Worm (Caenorhabditis elegans): Measurements from ENCODE around the gene herd-1.

The herd-1 gene

ce11 chrIII:12496449-12496848 lies at the start of gene herd-1:
herd-1 (plus strand) TSS chrIII:12496538.
- TF ChIP-seq tbx-11 (GFP tag; IDR thresholded peaks at IDR 0.05): no peak
- no peak for TF ChIP-seq F13C5.2 (tag; optimal IDR thresholded peaks at IDR 0.05)
- no peak for TF ChIP-seq aly-1 (tag; optimal IDR thresholded peaks at IDR 0.05)
- TF ChIP-seq ama-1 (optimal IDR thresholded peaks at IDR 0.05): no peak
- TF ChIP-seq pes-1 (GFP tag; IDR thresholded peaks at IDR 0.05): no peak
- TF ChIP-seq hmg-4 (GFP tag; optimal IDR thresholded peaks at IDR 0.05): no peak
- no peak for TF ChIP-seq ceh-13 (GFP tag; optimal IDR thresholded peaks at IDR 0.05)
- TF ChIP-seq flt-1 (GFP tag; IDR thresholded peaks at IDR 0.05): no peak
- TF ChIP-seq scrt-1 (GFP tag; IDR thresholded peaks at IDR 0.05): no peak
- no peak for TF ChIP-seq ceh-36 (tag; optimal IDR thresholded peaks at IDR 0.05)
- no peak for TF ChIP-seq tra-4 (tag; optimal IDR thresholded peaks at IDR 0.05)
- TF ChIP-seq ets-7 (tag; optimal IDR thresholded peaks at IDR 0.05): no peak
- no peak for TF ChIP-seq hmbx-1 (tag; optimal IDR thresholded peaks at IDR 0.05)
- no peak for TF ChIP-seq B0310.2 (tag; optimal IDR thresholded peaks at IDR 0.05)
- no peak for TF ChIP-seq sea-1 (GFP tag; conservative IDR thresholded peaks at IDR 0.05)
- no peak for TF ChIP-seq tbx-37 (GFP tag; conservative IDR thresholded peaks at IDR 0.05)

DNA sequence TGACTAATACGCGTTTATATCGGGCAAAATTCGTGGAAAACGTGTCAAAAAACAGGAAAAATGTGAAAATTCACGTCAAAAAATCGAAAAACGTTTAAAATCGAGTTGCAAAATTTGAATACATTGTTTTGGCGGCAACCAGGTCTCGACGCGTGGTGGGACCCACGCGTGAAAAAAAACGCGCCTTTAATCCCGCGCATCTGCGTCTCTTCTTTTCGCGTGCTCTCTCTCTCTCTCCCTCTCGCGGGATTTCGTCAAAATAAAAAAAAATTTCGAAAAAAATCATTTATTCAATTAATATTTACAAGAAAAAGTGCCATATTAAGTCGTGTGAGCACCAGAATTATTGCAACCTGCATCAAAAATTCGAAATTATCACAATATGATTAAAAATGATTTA lies 43.0 kb upstream of the herd-1 start, which contains the start of gene ani-1:
TSS of gene ani-1 (minus strand) at position 61 of the 400 bp plus-strand sequence.
- no peak for TF ChIP-seq tbx-11 (GFP tag; IDR thresholded peaks at IDR 0.05)
- TF ChIP-seq ceh-13 (GFP tag; optimal IDR thresholded peaks at IDR 0.05): no peak
- TF ChIP-seq pes-1 (GFP tag; IDR thresholded peaks at IDR 0.05): no peak

DNA sequence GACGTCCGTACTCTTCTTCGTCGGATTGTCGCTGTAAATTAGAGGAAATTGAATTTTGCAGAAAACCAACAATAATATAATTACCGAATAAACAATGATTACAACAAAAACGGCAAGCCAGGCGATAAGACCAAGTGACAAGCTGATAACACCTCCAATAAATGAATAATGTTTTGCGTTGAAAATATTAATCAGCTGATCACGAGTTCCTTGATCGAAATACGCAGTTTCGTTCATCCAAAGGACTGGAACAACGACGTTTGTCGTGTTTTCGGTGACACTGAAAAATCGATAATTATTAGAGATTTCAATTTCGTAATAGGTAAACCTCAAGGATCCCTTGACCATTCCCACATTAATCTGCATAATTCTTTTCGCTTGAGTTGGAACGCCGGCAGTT lies 42.6 kb upstream of the herd-1 start:
- TF ChIP-seq sea-1 (GFP tag; conservative IDR thresholded peaks at IDR 0.05): no peak
- no peak for TF ChIP-seq hmg-4 (GFP tag; optimal IDR thresholded peaks at IDR 0.05)
- TF ChIP-seq ceh-13 (GFP tag; optimal IDR thresholded peaks at IDR 0.05): no peak
- TF ChIP-seq B0310.2 (tag; optimal IDR thresholded peaks at IDR 0.05): no peak
- TF ChIP-seq tbx-37 (GFP tag; conservative IDR thresholded peaks at IDR 0.05): no peak
- TF ChIP-seq ama-1 (optimal IDR thresholded peaks at IDR 0.05): no peak
- no peak for TF ChIP-seq F13C5.2 (tag; optimal IDR thresholded peaks at IDR 0.05)
- no peak for TF ChIP-seq flt-1 (GFP tag; IDR thresholded peaks at IDR 0.05)
- TF ChIP-seq pes-1 (GFP tag; IDR thresholded peaks at IDR 0.05): no peak
- no peak for TF ChIP-seq scrt-1 (GFP tag; IDR thresholded peaks at IDR 0.05)
- no peak for TF ChIP-seq hnd-1 (tag; optimal IDR thresholded peaks at IDR 0.05)
- TF ChIP-seq tra-4 (tag; optimal IDR thresholded peaks at IDR 0.05): no peak
- no peak for TF ChIP-seq ets-7 (tag; optimal IDR thresholded peaks at IDR 0.05)
- no peak for TF ChIP-seq aly-1 (tag; optimal IDR thresholded peaks at IDR 0.05)
- no peak for TF ChIP-seq tbx-11 (GFP tag; IDR thresholded peaks at IDR 0.05)
- TF ChIP-seq ceh-36 (tag; optimal IDR thresholded peaks at IDR 0.05): no peak
- TF ChIP-seq hmbx-1 (tag; optimal IDR thresholded peaks at IDR 0.05): no peak

DNA sequence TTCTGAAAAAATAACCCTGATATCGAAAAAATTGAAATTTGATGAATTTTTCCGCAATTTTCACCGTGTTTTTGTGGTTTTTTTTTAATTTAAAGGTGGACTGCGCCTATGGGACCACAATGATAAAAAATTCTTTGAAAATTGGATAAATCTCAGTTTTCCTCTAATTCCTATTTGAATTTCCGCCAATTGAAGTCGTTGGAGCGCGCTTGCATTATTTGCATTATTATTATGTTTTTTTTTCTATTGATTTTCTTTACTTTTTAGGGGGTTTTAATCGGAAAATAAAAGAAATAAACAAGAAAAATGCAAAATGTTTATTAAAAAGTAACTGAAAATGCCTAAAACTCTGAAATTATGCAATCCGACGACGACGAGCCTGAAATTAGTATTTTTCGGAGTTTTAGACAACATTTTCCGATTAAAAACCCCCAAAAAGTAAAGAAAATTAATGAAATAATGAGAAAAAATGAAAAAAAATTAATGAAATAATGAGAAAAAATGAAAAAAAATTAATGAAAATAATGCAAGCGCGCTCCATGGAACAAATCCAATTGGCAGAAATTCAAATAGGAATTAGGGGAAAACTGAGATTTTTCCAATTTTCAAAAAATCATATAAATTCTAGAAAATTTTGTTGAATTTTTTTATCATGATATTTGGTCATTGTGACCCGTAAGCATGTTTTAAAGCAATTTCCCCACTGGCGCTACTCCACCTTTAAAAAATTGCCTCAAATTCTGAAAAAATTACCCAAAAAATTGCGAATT lies 40.5 kb upstream of the herd-1 start:
- no peak for TF ChIP-seq B0310.2 (tag; optimal IDR thresholded peaks at IDR 0.05)
- TF ChIP-seq tbx-11 (GFP tag; IDR thresholded peaks at IDR 0.05): no peak
- no peak for TF ChIP-seq ets-7 (tag; optimal IDR thresholded peaks at IDR 0.05)
- no peak for TF ChIP-seq hmg-4 (GFP tag; optimal IDR thresholded peaks at IDR 0.05)
- TF ChIP-seq flt-1 (GFP tag; IDR thresholded peaks at IDR 0.05): no peak
- TF ChIP-seq ama-1 (optimal IDR thresholded peaks at IDR 0.05): no peak
- no peak for TF ChIP-seq tbx-37 (GFP tag; conservative IDR thresholded peaks at IDR 0.05)
- no peak for TF ChIP-seq tra-4 (tag; optimal IDR thresholded peaks at IDR 0.05)
- no peak for TF ChIP-seq pes-1 (GFP tag; IDR thresholded peaks at IDR 0.05)
- no peak for TF ChIP-seq sea-1 (GFP tag; conservative IDR thresholded peaks at IDR 0.05)
- TF ChIP-seq ceh-13 (GFP tag; optimal IDR thresholded peaks at IDR 0.05): no peak

- TF ChIP-seq sea-1 (GFP tag; conservative IDR thresholded peaks at IDR 0.05): no peak
- TF ChIP-seq flt-1 (GFP tag; IDR thresholded peaks at IDR 0.05): no peak
- no peak for TF ChIP-seq ets-7 (tag; optimal IDR thresholded peaks at IDR 0.05)
- TF ChIP-seq ama-1 (optimal IDR thresholded peaks at IDR 0.05): no peak
- TF ChIP-seq scrt-1 (GFP tag; IDR thresholded peaks at IDR 0.05): no peak
- no peak for TF ChIP-seq tra-4 (tag; optimal IDR thresholded peaks at IDR 0.05)
- no peak for TF ChIP-seq tbx-11 (GFP tag; IDR thresholded peaks at IDR 0.05)
- no peak for TF ChIP-seq tbx-37 (GFP tag; conservative IDR thresholded peaks at IDR 0.05)
- TF ChIP-seq aly-1 (tag; optimal IDR thresholded peaks at IDR 0.05): no peak
- no peak for TF ChIP-seq hmg-4 (GFP tag; optimal IDR thresholded peaks at IDR 0.05)
Observed at ce11 chrIII:12456801-12457647, 39.3 kb upstream of the herd-1 start, which contains the start of the genes scav-3 and Y49E10.21. scav-3 (minus strand) TSS chrIII:12456850. Y49E10.21 (plus strand) TSS chrIII:12457597.

- TF ChIP-seq F13C5.2 (tag; optimal IDR thresholded peaks at IDR 0.05) (no peak), flt-1 (GFP tag; IDR thresholded peaks at IDR 0.05) (no peak), tra-4 (tag; optimal IDR thresholded peaks at IDR 0.05) (no peak), pes-1 (GFP tag; IDR thresholded peaks at IDR 0.05) (no peak), ets-7 (tag; optimal IDR thresholded peaks at IDR 0.05) (no peak), hnd-1 (tag; optimal IDR thresholded peaks at IDR 0.05) (no peak), aly-1 (tag; optimal IDR thresholded peaks at IDR 0.05) (no peak), ceh-36 (tag; optimal IDR thresholded peaks at IDR 0.05) (no peak), sea-1 (GFP tag; conservative IDR thresholded peaks at IDR 0.05) (no peak), B0310.2 (tag; optimal IDR thresholded peaks at IDR 0.05) (no peak), ama-1 (optimal IDR thresholded peaks at IDR 0.05) (no peak), hmbx-1 (tag; optimal IDR thresholded peaks at IDR 0.05) (no peak)
Observed at ce11 chrIII:12458970-12459369, 37.4 kb upstream of the herd-1 start.

- no peak for TF ChIP-seq ets-7 (tag; optimal IDR thresholded peaks at IDR 0.05)
- no peak for TF ChIP-seq sea-1 (GFP tag; conservative IDR thresholded peaks at IDR 0.05)
- TF ChIP-seq hnd-1 (tag; optimal IDR thresholded peaks at IDR 0.05): no peak
- no peak for TF ChIP-seq hmbx-1 (tag; optimal IDR thresholded peaks at IDR 0.05)
- no peak for TF ChIP-seq hmg-4 (GFP tag; optimal IDR thresholded peaks at IDR 0.05)
- TF ChIP-seq ceh-13 (GFP tag; optimal IDR thresholded peaks at IDR 0.05): no peak
- TF ChIP-seq ceh-36 (tag; optimal IDR thresholded peaks at IDR 0.05): no peak
- no peak for TF ChIP-seq aly-1 (tag; optimal IDR thresholded peaks at IDR 0.05)
- TF ChIP-seq F13C5.2 (tag; optimal IDR thresholded peaks at IDR 0.05): no peak
- TF ChIP-seq ama-1 (optimal IDR thresholded peaks at IDR 0.05): no peak
- no peak for TF ChIP-seq flt-1 (GFP tag; IDR thresholded peaks at IDR 0.05)
- no peak for TF ChIP-seq tbx-37 (GFP tag; conservative IDR thresholded peaks at IDR 0.05)
- no peak for TF ChIP-seq pes-1 (GFP tag; IDR thresholded peaks at IDR 0.05)
- TF ChIP-seq scrt-1 (GFP tag; IDR thresholded peaks at IDR 0.05): no peak
- no peak for TF ChIP-seq tbx-11 (GFP tag; IDR thresholded peaks at IDR 0.05)
- no peak for TF ChIP-seq tra-4 (tag; optimal IDR thresholded peaks at IDR 0.05)
- no peak for TF ChIP-seq B0310.2 (tag; optimal IDR thresholded peaks at IDR 0.05)
Observed at ce11 chrIII:12466310-12466709, 30.0 kb upstream of the herd-1 start, which contains the start of gene pstk-1. pstk-1 (plus strand) TSS chrIII:12466610.
